Worm (Caenorhabditis elegans): ENCODE measurements around the gene mre-11.

- no peak for TF ChIP-seq nhr-76 (tag; optimal IDR thresholded peaks at IDR 0.05)
- no peak for TF ChIP-seq bed-3 (GFP tag; optimal IDR thresholded peaks at IDR 0.05)
- TF ChIP-seq elt-3 (tag; optimal IDR thresholded peaks at IDR 0.05): no peak
- TF ChIP-seq lin-13 (tag; optimal IDR thresholded peaks at IDR 0.05): no peak
- TF ChIP-seq zip-8 (tag; optimal IDR thresholded peaks at IDR 0.05): no peak
- no peak for TF ChIP-seq ztf-11 (tag; optimal IDR thresholded peaks at IDR 0.05)
- TF ChIP-seq snpc-4 (tag; optimal IDR thresholded peaks at IDR 0.05): no peak
- TF ChIP-seq tbx-8 (GFP tag; optimal IDR thresholded peaks at IDR 0.05): no peak
Observed at ce11 chrV:10757128-10757527, 20.5 kb upstream of the mre-11 start.
